Fruit fly (Drosophila melanogaster): Measurements from ENCODE around the gene eEF1gamma.

The eEF1gamma gene

DNA sequence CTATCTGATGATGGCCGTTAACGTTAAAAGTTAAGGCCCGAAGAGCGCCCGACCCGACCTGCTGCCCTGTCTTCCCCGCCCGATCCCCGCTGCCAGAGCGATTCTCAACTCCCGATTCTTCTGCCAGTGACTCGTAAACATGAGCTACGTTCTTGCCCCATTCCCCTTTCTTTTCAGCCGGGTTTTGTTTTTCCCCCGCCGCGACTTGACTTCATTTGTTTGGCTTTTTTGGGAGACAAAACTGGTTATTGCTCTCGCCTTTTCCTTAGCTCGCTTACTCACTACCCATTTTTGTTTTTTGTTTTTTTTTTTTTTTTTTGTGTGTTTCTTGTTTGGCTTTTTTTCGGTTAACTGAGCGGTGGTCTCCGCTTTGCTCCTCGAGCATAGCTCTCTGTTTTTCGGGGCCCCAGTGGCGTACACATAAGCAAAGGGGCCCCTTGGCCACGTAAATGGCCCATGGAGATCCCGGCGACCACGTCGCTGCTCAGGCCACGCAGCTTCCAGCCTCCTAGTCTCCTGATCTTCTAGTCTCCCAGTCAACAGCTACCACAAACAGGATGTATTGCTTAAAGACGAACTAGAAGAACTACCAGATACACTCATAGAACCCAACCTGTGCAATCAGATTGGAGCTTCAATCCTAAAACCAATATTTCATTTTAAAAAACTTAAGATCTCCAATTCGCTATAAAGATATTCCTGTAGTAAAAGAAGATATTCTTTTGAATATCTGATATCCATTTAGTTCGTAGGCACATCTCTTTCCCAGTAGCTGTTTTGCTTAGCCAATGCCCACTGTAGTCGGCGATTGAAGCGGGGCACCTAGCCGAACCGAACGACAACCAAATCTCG, 9.2 kb upstream of the eEF1gamma start (continued):
- TF ChIP-seq CG15601 (tag; optimal IDR thresholded peaks at IDR 0.05): peak; percentile 4
- TF ChIP-seq CG31441 (GFP tag; IDR thresholded peaks at IDR 0.05): peak; percentile 48
- TF ChIP-seq cas (GFP tag; IDR thresholded peaks at IDR 0.05): no peak
- peak; percentile 63 for TF ChIP-seq Med (GFP tag)
- TF ChIP-seq gfzf (GFP tag; optimal IDR thresholded peaks at IDR 0.05): no peak
- no peak for TF ChIP-seq ttk (GFP tag; IDR thresholded peaks at IDR 0.05)
- no peak for TF ChIP-seq cad (GFP tag; optimal IDR thresholded peaks at IDR 0.05)
- no peak for TF ChIP-seq CHES-1-like (GFP tag; optimal IDR thresholded peaks at IDR 0.05)
- TF ChIP-seq grau (tag; optimal IDR thresholded peaks at IDR 0.05): peak; percentile 91
- TF ChIP-seq slp2 (GFP tag; optimal IDR thresholded peaks at IDR 0.05): no peak
- peak; percentile 11 for TF ChIP-seq zfh2 (GFP tag; optimal IDR thresholded peaks at IDR 0.05)
- TF ChIP-seq CG10321 (GFP tag; IDR thresholded peaks at IDR 0.05): no peak
- TF ChIP-seq bab2 (GFP tag; optimal IDR thresholded peaks at IDR 0.05): no peak
- TF ChIP-seq ab (GFP tag; optimal IDR thresholded peaks at IDR 0.05): no peak
- TF ChIP-seq crol (GFP tag; IDR thresholded peaks at IDR 0.05): peak; percentile 82
- TF ChIP-seq lov (optimal IDR thresholded peaks at IDR 0.05): no peak
- TF ChIP-seq lov (GFP tag; IDR thresholded peaks at IDR 0.05): no peak
- TF ChIP-seq exex (tag; optimal IDR thresholded peaks at IDR 0.05): no peak
- peak; percentile 86 for TF ChIP-seq nom (GFP tag; optimal IDR thresholded peaks at IDR 0.05)
- TF ChIP-seq lbe (GFP tag; optimal IDR thresholded peaks at IDR 0.05): peak; percentile 54
- TF ChIP-seq zfh1 (GFP tag; IDR thresholded peaks at IDR 0.05): 0 out of 3 replicates have a peak, but pooled peaks have one; percentile 31
- peak; percentile 27 for TF ChIP-seq nmo (GFP tag; optimal IDR thresholded peaks at IDR 0.05)
- no peak for TF ChIP-seq CG31388 (GFP tag; optimal IDR thresholded peaks at IDR 0.05)
- no peak for TF ChIP-seq tap (tag; optimal IDR thresholded peaks at IDR 0.05)
- TF ChIP-seq CG16779 (GFP tag; IDR thresholded peaks at IDR 0.05): no peak
- peak; percentile 17 for TF ChIP-seq CG30431 (GFP tag; optimal IDR thresholded peaks at IDR 0.05)
- no peak for TF ChIP-seq bbx (GFP tag; IDR thresholded peaks at IDR 0.05; ENCODE audit: partially characterized antibody)
- no peak for TF ChIP-seq ken (GFP tag; IDR thresholded peaks at IDR 0.05)
- peak; percentile 37 for TF ChIP-seq CoRest (tag; optimal IDR thresholded peaks at IDR 0.05)
- TF ChIP-seq vvl (GFP tag; IDR thresholded peaks at IDR 0.05): no peak
- TF ChIP-seq CG4820 (GFP tag; optimal IDR thresholded peaks at IDR 0.05): no peak
- no peak for TF ChIP-seq CG2129 (GFP tag; IDR thresholded peaks at IDR 0.05; ENCODE audit: partially characterized antibody)
- no peak for TF ChIP-seq CG13894 (tag; optimal IDR thresholded peaks at IDR 0.05)
- no peak for TF ChIP-seq Ravus (GFP tag; IDR thresholded peaks at IDR 0.05)
- TF ChIP-seq CG17359 (tag; optimal IDR thresholded peaks at IDR 0.05): peak; percentile 21
- TF ChIP-seq sqz (GFP tag; optimal IDR thresholded peaks at IDR 0.05): peak; percentile 65
- no peak for TF ChIP-seq CG7271 (tag; optimal IDR thresholded peaks at IDR 0.05)
- TF ChIP-seq croc (GFP tag; conservative IDR thresholded peaks at IDR 0.05): peak; percentile 38; the same call in 2 of the 3 replicates
- TF ChIP-seq CG16815 (GFP tag; optimal IDR thresholded peaks at IDR 0.05): peak; percentile 11
- no peak for TF ChIP-seq grn (GFP tag; optimal IDR thresholded peaks at IDR 0.05)
- no peak for TF ChIP-seq Dek (tag; optimal IDR thresholded peaks at IDR 0.05)
- no peak for TF ChIP-seq pb (GFP tag; optimal IDR thresholded peaks at IDR 0.05)
- TF ChIP-seq Kr (GFP tag; optimal IDR thresholded peaks at IDR 0.05): no peak
- peak; percentile 14 for TF ChIP-seq CG7556 (GFP tag; optimal IDR thresholded peaks at IDR 0.05)
- no peak for TF ChIP-seq CG12942 (GFP tag; optimal IDR thresholded peaks at IDR 0.05)
- TF ChIP-seq nerfin-2 (GFP tag; IDR thresholded peaks at IDR 0.05; ENCODE audit: partially characterized antibody): no peak
- TF ChIP-seq Tbp (GFP tag; optimal IDR thresholded peaks at IDR 0.05): no peak
- no peak for TF ChIP-seq sim (GFP tag; IDR thresholded peaks at IDR 0.05)
- no peak for TF ChIP-seq BtbVII (GFP tag; optimal IDR thresholded peaks at IDR 0.05)
- TF ChIP-seq CG7745 (tag; optimal IDR thresholded peaks at IDR 0.05): no peak

Measured in whole organism, embryonic.